Worm (Caenorhabditis elegans) whole organism, L4/young adult: Measurements from ENCODE around the gene mai-1.

ENCODE experiments used
- W03F9.2 ChIP-seq: fragments of 150-350 bp; optimal IDR thresholded peaks from 2 replicates; lab custom pipeline; 2014; ENCODE audit warnings: missing biosample characterization, missing genetic modification characterization
- dao-5 ChIP-seq: sonication (generic microtip); optimal IDR thresholded peaks from 2 replicates; lab custom pipeline; 2016; ENCODE audit warnings: missing genotype, missing genetic modification characterization, moderate library complexity, missing compliant biosample characterization
- him-1 ChIP-seq: sonication (generic microtip); optimal IDR thresholded peaks from 2 replicates; lab custom pipeline; 2016; ENCODE audit warnings: missing genotype, missing genetic modification reagents, missing genetic modification characterization, missing compliant biosample characterization

DNA sequence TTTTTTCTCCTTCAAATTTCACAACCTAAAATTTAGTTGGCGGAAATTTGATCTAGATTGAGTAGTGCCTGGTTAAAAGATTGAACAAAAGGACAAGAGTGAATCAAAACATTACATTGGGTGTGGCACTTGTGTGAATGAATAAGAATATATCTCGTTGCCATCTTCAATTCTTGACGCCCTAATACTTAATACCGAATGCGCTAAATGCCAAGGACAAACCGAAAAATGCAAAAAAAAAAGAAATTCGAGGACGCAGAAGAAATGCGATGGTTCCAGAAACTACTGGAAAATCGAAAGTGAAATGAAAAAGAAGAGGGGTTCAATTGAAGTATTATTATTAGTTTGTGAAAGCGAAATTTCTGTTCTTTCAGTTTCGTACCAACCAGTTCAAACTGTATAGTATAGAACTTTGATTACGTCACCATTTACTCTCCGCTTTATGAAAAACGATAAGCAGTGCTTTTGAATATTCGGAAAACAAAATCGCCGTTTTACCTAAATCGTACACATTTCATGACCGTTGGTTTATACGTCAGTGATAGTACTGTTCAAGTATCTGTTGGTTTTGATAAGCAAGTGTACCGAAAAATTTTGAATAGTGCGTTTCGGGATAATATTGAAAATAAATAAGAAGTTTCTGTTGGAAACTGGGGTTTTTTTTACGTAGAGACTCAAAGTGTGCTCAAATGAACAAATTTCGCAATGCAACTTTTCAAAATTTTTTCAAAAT lies 38.9 kb upstream of the mai-1 start:
- no peak for TF ChIP-seq him-1 (tag; lab: Kevin White, UChicago)
- TF ChIP-seq dao-5 (tag; lab: Kevin White, UChicago) = no peak
- TF ChIP-seq W03F9.2 (tag; lab: Kevin White, UChicago) = no peak
